Fruit fly (Drosophila melanogaster) whole organism, pupa: Measurements from ENCODE around the gene Ndc1.

ENCODE experiments used
- CG10348 ChIP-seq: fragments of 200-800 bp; sonication (Bioruptor generic); IDR thresholded peaks from 2 replicates; pipeline ENCODE4 v1.3.6; 2022; ENCODE audit warnings: missing biosample characterization, missing genetic modification characterization
- CG13204 ChIP-seq: fragments of 200-800 bp; sonication (Bioruptor generic); optimal IDR thresholded peaks from 2 replicates; lab custom pipeline; 2018; ENCODE audit warnings: missing biosample characterization, mild to moderate bottlenecking, missing genetic modification characterization, moderate library complexity
- CG14655 ChIP-seq: fragments of 200-800 bp; sonication (Bioruptor generic); optimal IDR thresholded peaks from 3 replicates; lab custom pipeline; 2017; ENCODE audit warnings: mild to moderate bottlenecking, missing biosample characterization, missing genetic modification reagents, missing genetic modification characterization
- CG17806 ChIP-seq: fragments of 200-800 bp; sonication (Bioruptor generic); optimal IDR thresholded peaks from 2 replicates; lab custom pipeline; 2018; ENCODE audit warnings: missing biosample characterization, mild to moderate bottlenecking, missing genetic modification characterization, moderate library complexity
- CG32121 ChIP-seq: fragments of 200-800 bp; sonication (Bioruptor generic); IDR thresholded peaks from 2 replicates; pipeline ENCODE4 v1.3.6; 2022; ENCODE audit warnings: missing biosample characterization, missing genetic modification characterization
- CG34367 ChIP-seq: fragments of 200-800 bp; sonication (Bioruptor generic); optimal IDR thresholded peaks from 2 replicates; lab custom pipeline; 2018; ENCODE audit warnings: missing biosample characterization, mild to moderate bottlenecking, missing genetic modification characterization
- CG4496 ChIP-seq: fragments of 200-800 bp; sonication (Bioruptor generic); IDR thresholded peaks from 3 replicates; pipeline ENCODE4 v1.3.6; 2022; ENCODE audit warnings: missing biosample characterization, missing genetic modification characterization
- CG8159 ChIP-seq: fragments of 200-800 bp; sonication (Bioruptor generic); optimal IDR thresholded peaks from 3 replicates; lab custom pipeline; 2018; ENCODE audit warnings: missing biosample characterization, mild to moderate bottlenecking, missing genetic modification characterization, moderate library complexity
- CG8301 ChIP-seq: fragments of 200-800 bp; sonication (Bioruptor generic); optimal IDR thresholded peaks from 2 replicates; lab custom pipeline; 2018; ENCODE audit warnings: missing biosample characterization, mild to moderate bottlenecking, missing genetic modification characterization
- EcR ChIP-seq: fragments of 200-800 bp; sonication (Bioruptor generic); optimal IDR thresholded peaks from 3 replicates; lab custom pipeline; 2019; ENCODE audit warnings: missing biosample characterization, missing genetic modification characterization, mild to moderate bottlenecking, moderate library complexity, missing genetic modification reagents
- Ets98B ChIP-seq: fragments of 200-800 bp; sonication (Bioruptor generic); IDR thresholded peaks from 2 replicates; pipeline ENCODE4 v1.3.6; 2022; ENCODE audit warnings: missing biosample characterization, missing genetic modification characterization
- Pif1A ChIP-seq: fragments of 200-800 bp; sonication (Bioruptor generic); optimal IDR thresholded peaks from 3 replicates; lab custom pipeline; 2016; ENCODE audit warnings: missing biosample characterization, missing genetic modification characterization
- rn ChIP-seq: fragments of 200-800 bp; sonication (Bioruptor generic); IDR thresholded peaks from 2 replicates; pipeline ENCODE4 v1.3.6; 2022; ENCODE audit warnings: missing biosample characterization, missing genetic modification characterization

- no peak for TF ChIP-seq CG34367 (tag; lab: Kevin White, UChicago)
- no peak for TF ChIP-seq EcR (GFP tag; lab: Kevin White, UChicago)
- no peak for TF ChIP-seq CG10348 (GFP tag; lab: Robert Waterston, UW)
- no peak for TF ChIP-seq CG32121 (GFP tag; lab: Robert Waterston, UW)
- TF ChIP-seq rn (GFP tag; lab: Robert Waterston, UW): no peak
- TF ChIP-seq CG8159 (tag; lab: Kevin White, UChicago): no peak
- no peak for TF ChIP-seq Pif1A
- TF ChIP-seq CG17806 (tag; lab: Kevin White, UChicago): no peak
- no peak for TF ChIP-seq CG14655 (GFP tag; lab: Kevin White, UChicago)
- TF ChIP-seq CG4496 (GFP tag; lab: Robert Waterston, UW): no peak
- TF ChIP-seq CG8301 (tag; lab: Kevin White, UChicago): no peak
- no peak for TF ChIP-seq Ets98B
- no peak for TF ChIP-seq CG13204 (GFP tag; lab: Kevin White, UChicago)
Observed at dm6 chr3R:23971764-23972163, 47.6 kb downstream of the Ndc1 start.
